Worm (Caenorhabditis elegans) whole organism, L3 larva: Measurements from ENCODE around the gene abu-11.

Source experiments
- ceh-82 ChIP-seq: fragments of 150-350 bp; optimal IDR thresholded peaks from 2 replicates; lab custom pipeline; 2014; ENCODE audit warnings: missing biosample characterization, missing genetic modification characterization
- ceh-9 ChIP-seq: sonication (generic microtip); optimal IDR thresholded peaks from 2 replicates; lab custom pipeline; 2018; ENCODE audit warnings: missing biosample characterization, missing genetic modification characterization
- elt-1 ChIP-seq: fragments of 150-350 bp; optimal IDR thresholded peaks from 2 replicates; lab custom pipeline; 2014; ENCODE audit warnings: missing biosample characterization, missing genetic modification characterization
- eor-1 ChIP-seq, 2 experiments: fragments of 150-350 bp; optimal IDR thresholded peaks; 2 replicates each; lab custom pipeline; 2014 to 2018; ENCODE audit warnings: missing biosample characterization in 2 of 2, missing genetic modification characterization in 2 of 2
- fkh-10 ChIP-seq: sonication (generic microtip); optimal IDR thresholded peaks from 2 replicates; lab custom pipeline; 2017; ENCODE audit warnings: missing biosample characterization, missing genetic modification reagents, missing genetic modification characterization
- nhr-23 ChIP-seq: fragments of 150-350 bp; optimal IDR thresholded peaks from 2 replicates; lab custom pipeline; 2014; ENCODE audit warnings: missing biosample characterization, missing genetic modification reagents, missing genetic modification characterization
- nhr-237 ChIP-seq: fragments of 150-350 bp; optimal IDR thresholded peaks from 2 replicates; lab custom pipeline; 2014; ENCODE audit warnings: missing biosample characterization, missing genetic modification characterization
- nhr-25 ChIP-seq: sonication (generic microtip); optimal IDR thresholded peaks from 2 replicates; lab custom pipeline; 2017; ENCODE audit warnings: missing biosample characterization, missing genetic modification characterization
- nhr-77 ChIP-seq: fragments of 150-350 bp; optimal IDR thresholded peaks from 2 replicates; lab custom pipeline; 2014; ENCODE audit warnings: missing biosample characterization, missing genetic modification characterization

DNA sequence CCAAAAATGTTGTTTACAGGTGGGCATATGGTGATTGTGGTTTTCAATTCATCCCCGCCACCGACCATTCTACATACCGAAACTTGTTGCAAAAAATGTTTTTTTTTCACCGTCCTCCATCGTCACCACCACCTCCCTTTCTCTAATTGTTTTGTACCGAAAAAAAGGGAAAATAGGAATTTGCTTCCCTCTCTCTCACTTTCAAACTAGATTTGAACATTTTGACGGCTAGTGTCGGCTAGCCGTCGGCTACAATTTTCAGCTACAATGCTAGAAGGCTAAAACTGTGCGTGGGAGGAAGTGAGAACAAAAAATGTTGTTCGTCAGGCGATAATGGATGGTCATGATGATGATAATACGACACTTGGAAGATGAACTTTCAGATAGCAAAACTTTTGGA is 16.2 kb downstream of the abu-11 start:
- TF ChIP-seq fkh-10 (GFP tag; lab: Kevin White, UChicago) (no peak), ceh-82 (tag; lab: Kevin White, UChicago) (no peak), nhr-25 (tag; lab: Kevin White, UChicago) (peak; percentile 64), nhr-77 (tag; lab: Kevin White, UChicago) (no peak), ceh-9 (tag; lab: Kevin White, UChicago) (no peak), eor-1 (tag; optimal IDR thresholded peaks at IDR 0.05; lab: Kevin White, UChicago) (no peak), nhr-23 (tag; lab: Kevin White, UChicago) (no peak), elt-1 (tag; lab: Kevin White, UChicago) (peak; percentile 33), nhr-237 (tag; lab: Kevin White, UChicago) (no peak)
